Worm (Caenorhabditis elegans) whole organism, mixed stage, embryonic: Measurements from ENCODE around the gene ddb-1.

ENCODE experiments used
- M03D4.4 ChIP-seq: sonication (generic microtip); optimal IDR thresholded peaks from 2 replicates; lab custom pipeline; 2017; ENCODE audit warnings: mild to moderate bottlenecking, missing genetic modification characterization, missing compliant biosample characterization
- bed-3 ChIP-seq: fragments of 200-800 bp; sonication (Bioruptor generic); optimal IDR thresholded peaks from 3 replicates; lab custom pipeline; 2018; ENCODE audit warnings: mild to moderate bottlenecking, missing genetic modification characterization, moderate library complexity, missing compliant biosample characterization
- blmp-1 ChIP-seq: fragments of 150-350 bp; optimal IDR thresholded peaks from 2 replicates; lab custom pipeline; 2014; ENCODE audit warnings: missing biosample characterization, missing genetic modification characterization
- ceh-39 ChIP-seq: fragments of 150-350 bp; optimal IDR thresholded peaks from 2 replicates; lab custom pipeline; 2014; ENCODE audit warnings: missing biosample characterization, missing genetic modification characterization
- ceh-43 ChIP-seq: fragments of 200-800 bp; sonication (Bioruptor generic); optimal IDR thresholded peaks from 2 replicates; lab custom pipeline; 2018; ENCODE audit warnings: mild to moderate bottlenecking, missing genetic modification characterization, moderate library complexity, missing compliant biosample characterization
- ceh-83 ChIP-seq: fragments of 200-800 bp; sonication (Bioruptor generic); optimal IDR thresholded peaks from 2 replicates; lab custom pipeline; 2018; ENCODE audit warnings: mild to moderate bottlenecking, missing genetic modification characterization, missing compliant biosample characterization
- ces-1 ChIP-seq: fragments of 150-350 bp; optimal IDR thresholded peaks from 2 replicates; lab custom pipeline; 2014; ENCODE audit warnings: missing biosample characterization, missing genetic modification reagents, missing genetic modification characterization
- cnd-1 ChIP-seq: fragments of 200-800 bp; sonication (Bioruptor generic); optimal IDR thresholded peaks from 2 replicates; lab custom pipeline; 2018; ENCODE audit warnings: mild to moderate bottlenecking, missing genetic modification characterization, missing compliant biosample characterization
- drap-1 ChIP-seq: fragments of 200-800 bp; sonication (Bioruptor generic); optimal IDR thresholded peaks from 3 replicates; lab custom pipeline; 2018; ENCODE audit warnings: mild to moderate bottlenecking, missing genetic modification characterization, missing compliant biosample characterization
- elt-1 ChIP-seq: sonication (generic microtip); optimal IDR thresholded peaks from 2 replicates; lab custom pipeline; 2017; ENCODE audit warnings: missing genetic modification characterization, mild to moderate bottlenecking, missing compliant biosample characterization, antibody characterized with exemption, moderate library complexity, borderline replicate concordance; ENCODE audit not compliant: insufficient read depth
- flh-1 ChIP-seq: fragments of 200-800 bp; sonication (Bioruptor generic); optimal IDR thresholded peaks from 2 replicates; lab custom pipeline; 2018; ENCODE audit warnings: mild to moderate bottlenecking, missing genetic modification characterization, moderate library complexity, missing compliant biosample characterization
- ham-2 ChIP-seq: fragments of 200-800 bp; sonication (Bioruptor generic); optimal IDR thresholded peaks from 2 replicates; lab custom pipeline; 2018; ENCODE audit warnings: mild to moderate bottlenecking, missing genetic modification characterization, missing compliant biosample characterization
- hlh-1 ChIP-seq: fragments of 150-350 bp; optimal IDR thresholded peaks from 2 replicates; lab custom pipeline; 2014; ENCODE audit warnings: missing biosample characterization, missing genetic modification reagents, missing genetic modification characterization
- lin-13 ChIP-seq: fragments of 150-350 bp; optimal IDR thresholded peaks from 2 replicates; lab custom pipeline; 2014; ENCODE audit warnings: missing biosample characterization, missing genetic modification characterization
- lin-32 ChIP-seq: fragments of 200-800 bp; sonication (Bioruptor generic); optimal IDR thresholded peaks from 2 replicates; lab custom pipeline; 2018; ENCODE audit warnings: mild to moderate bottlenecking, missing genetic modification characterization, missing compliant biosample characterization
- lsy-2 ChIP-seq: fragments of 150-350 bp; optimal IDR thresholded peaks from 2 replicates; lab custom pipeline; 2014; ENCODE audit warnings: missing biosample characterization, missing genetic modification characterization
- mab-5 ChIP-seq: fragments of 150-350 bp; optimal IDR thresholded peaks from 2 replicates; lab custom pipeline; 2014; ENCODE audit warnings: missing biosample characterization, missing genetic modification characterization
- mep-1 ChIP-seq: fragments of 150-350 bp; optimal IDR thresholded peaks from 2 replicates; lab custom pipeline; 2017; ENCODE audit warnings: missing biosample characterization, missing genetic modification reagents, missing genetic modification characterization, inconsistent platforms
- mls-2 ChIP-seq: sonication (generic microtip); optimal IDR thresholded peaks from 2 replicates; lab custom pipeline; 2016; ENCODE audit warnings: mild to moderate bottlenecking, missing genetic modification characterization, moderate library complexity, missing compliant biosample characterization
- nhr-12 ChIP-seq: fragments of 150-350 bp; optimal IDR thresholded peaks from 2 replicates; lab custom pipeline; 2014; ENCODE audit warnings: missing biosample characterization, missing genetic modification characterization
- nhr-2 ChIP-seq: fragments of 150-350 bp; optimal IDR thresholded peaks from 2 replicates; lab custom pipeline; 2014; ENCODE audit warnings: missing biosample characterization, missing genetic modification characterization
- nhr-237 ChIP-seq: fragments of 150-350 bp; optimal IDR thresholded peaks from 2 replicates; lab custom pipeline; 2014; ENCODE audit warnings: missing biosample characterization, missing genetic modification characterization
- nhr-28 ChIP-seq: fragments of 150-350 bp; optimal IDR thresholded peaks from 2 replicates; lab custom pipeline; 2014; ENCODE audit warnings: missing biosample characterization, missing genetic modification characterization
- pha-4 ChIP-seq: fragments of 150-350 bp; optimal IDR thresholded peaks from 2 replicates; lab custom pipeline; 2018; ENCODE audit warnings: missing biosample characterization, missing genetic modification reagents, missing genetic modification characterization
- sem-2 ChIP-seq: fragments of 200-800 bp; sonication (Bioruptor generic); optimal IDR thresholded peaks from 2 replicates; lab custom pipeline; 2018; ENCODE audit warnings: mild to moderate bottlenecking, missing genetic modification characterization, missing compliant biosample characterization
- snpc-4 ChIP-seq: fragments of 150-350 bp; optimal IDR thresholded peaks from 2 replicates; lab custom pipeline; 2014; ENCODE audit warnings: missing biosample characterization, missing genetic modification characterization
- sptf-1 ChIP-seq: sonication (generic microtip); optimal IDR thresholded peaks from 2 replicates; lab custom pipeline; 2017; ENCODE audit warnings: mild to moderate bottlenecking, missing genetic modification characterization, moderate library complexity, missing compliant biosample characterization
- tbx-8 ChIP-seq: fragments of 200-800 bp; sonication (Bioruptor generic); optimal IDR thresholded peaks from 2 replicates; lab custom pipeline; 2018; ENCODE audit warnings: mild to moderate bottlenecking, missing genetic modification characterization, moderate library complexity, missing compliant biosample characterization
- unc-120 ChIP-seq: sonication (generic microtip); optimal IDR thresholded peaks from 2 replicates; lab custom pipeline; 2017; ENCODE audit warnings: missing genetic modification characterization, missing compliant biosample characterization; ENCODE audit not compliant: poor library complexity, severe bottlenecking
- unc-39 ChIP-seq: fragments of 150-350 bp; optimal IDR thresholded peaks from 2 replicates; lab custom pipeline; 2014; ENCODE audit warnings: missing biosample characterization, missing genetic modification characterization
- unc-62 ChIP-seq: fragments of 150-350 bp; optimal IDR thresholded peaks from 2 replicates; lab custom pipeline; 2014; ENCODE audit warnings: missing biosample characterization, missing genetic modification reagents, missing genetic modification characterization
- zip-8 ChIP-seq: fragments of 150-350 bp; optimal IDR thresholded peaks from 2 replicates; lab custom pipeline; 2014; ENCODE audit warnings: missing biosample characterization, missing genetic modification characterization
- ztf-11 ChIP-seq: fragments of 150-350 bp; optimal IDR thresholded peaks from 2 replicates; lab custom pipeline; 2014; ENCODE audit warnings: missing biosample characterization, missing genetic modification characterization

ddb-1 gene

ce11 chrIV:12157915-12158314, 37.0 kb upstream of the ddb-1 start:
- TF ChIP-seq zip-8, result no peak
- TF ChIP-seq lin-13 (tag; lab: Kevin White, UChicago), result no peak
- no peak for TF ChIP-seq lsy-2 (tag; lab: Kevin White, UChicago)
- no peak for TF ChIP-seq sptf-1
- TF ChIP-seq lin-32, result peak; percentile 61
- no peak for TF ChIP-seq nhr-12 (tag; lab: Kevin White, UChicago)
- peak; percentile 35 for TF ChIP-seq ceh-39
- TF ChIP-seq ceh-43 (GFP tag; lab: Kevin White, UChicago), result no peak
- no peak for TF ChIP-seq mep-1 (tag; lab: Kevin White, UChicago)
- no peak for TF ChIP-seq unc-39 (tag; lab: Kevin White, UChicago)
- TF ChIP-seq bed-3 (GFP tag; lab: Kevin White, UChicago), result no peak
- peak; percentile 59 for TF ChIP-seq nhr-2 (tag; lab: Kevin White, UChicago)
- TF ChIP-seq ztf-11 (tag; lab: Kevin White, UChicago), result no peak
- TF ChIP-seq blmp-1 (tag; lab: Kevin White, UChicago), result no peak
- no peak for TF ChIP-seq nhr-28 (tag; lab: Kevin White, UChicago)
- no peak for TF ChIP-seq unc-62
- no peak for TF ChIP-seq sem-2 (GFP tag; lab: Kevin White, UChicago)
- TF ChIP-seq mab-5 (tag; lab: Kevin White, UChicago), result no peak
- no peak for TF ChIP-seq unc-120 (tag; lab: Kevin White, UChicago)
- TF ChIP-seq flh-1 (GFP tag; lab: Kevin White, UChicago), result no peak
- TF ChIP-seq nhr-237 (tag; lab: Kevin White, UChicago), result no peak
- TF ChIP-seq ceh-83 (GFP tag; lab: Kevin White, UChicago), result no peak
- no peak for TF ChIP-seq drap-1 (GFP tag; lab: Kevin White, UChicago)
- TF ChIP-seq hlh-1 (tag; lab: Kevin White, UChicago), result no peak
- no peak for TF ChIP-seq elt-1
- peak; percentile 70 for TF ChIP-seq cnd-1
- TF ChIP-seq ham-2, result peak; percentile 78

ce11 chrIV:12156642-12157233, 35.8 kb upstream of the ddb-1 start, which contains the start of gene eri-12:
TSS of gene eri-12 (plus strand) at chrIV:12156838.
- peak; percentile 73 for TF ChIP-seq unc-62
- no peak for TF ChIP-seq bed-3 (GFP tag; lab: Kevin White, UChicago)
- TF ChIP-seq, all 35 proteins: peak for 1

DNA sequence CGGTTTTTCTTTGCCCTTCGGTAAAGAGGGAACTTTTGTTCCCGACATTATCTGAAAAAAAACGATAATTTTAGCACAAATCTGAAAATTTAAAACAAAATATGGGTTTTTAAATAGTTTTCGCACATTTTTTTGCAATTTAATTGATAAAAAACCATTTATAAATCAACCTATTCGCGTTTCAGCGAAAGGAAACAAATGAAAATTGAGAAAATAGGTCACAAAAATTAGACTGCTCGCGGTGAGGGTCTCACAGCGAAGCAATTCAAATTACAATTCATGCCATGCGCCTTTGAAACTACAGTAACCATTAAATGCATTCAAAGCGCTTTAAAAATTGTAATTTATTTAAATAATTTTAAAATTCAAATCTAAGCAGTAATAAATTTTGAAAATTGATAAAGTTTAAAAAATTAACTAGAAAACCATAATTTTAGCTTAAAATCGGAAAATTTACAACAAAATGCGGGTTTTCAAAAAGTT, 33.3 kb upstream of the ddb-1 start, which contains the start of gene B0001.7:
Gene B0001.7 (minus strand): TSS at position 51 of the 483 bp plus-strand sequence.
- TF ChIP-seq ham-2 (no peak), unc-62 (no peak), nhr-12 (tag; lab: Kevin White, UChicago) (no peak)

- TF ChIP-seq nhr-12 (tag; lab: Kevin White, UChicago), result no peak
- no peak for TF ChIP-seq ceh-43 (GFP tag; lab: Kevin White, UChicago)
- no peak for TF ChIP-seq tbx-8
- no peak for TF ChIP-seq ceh-83 (GFP tag; lab: Kevin White, UChicago)
- TF ChIP-seq snpc-4, result no peak
- TF ChIP-seq mls-2 (tag; lab: Kevin White, UChicago), result no peak
- TF ChIP-seq bed-3 (GFP tag; lab: Kevin White, UChicago), result no peak
- TF ChIP-seq pha-4 (tag; lab: Kevin White, UChicago), result no peak
- TF ChIP-seq ham-2, result no peak
- TF ChIP-seq mab-5 (tag; lab: Kevin White, UChicago), result no peak
- no peak for TF ChIP-seq unc-62
- TF ChIP-seq cnd-1, result no peak
- TF ChIP-seq ceh-39, result no peak
- no peak for TF ChIP-seq lin-13 (tag; lab: Kevin White, UChicago)
- TF ChIP-seq drap-1 (GFP tag; lab: Kevin White, UChicago), result no peak
- TF ChIP-seq sem-2 (GFP tag; lab: Kevin White, UChicago), result no peak
- no peak for TF ChIP-seq lin-32
- TF ChIP-seq M03D4.4 (tag; lab: Kevin White, UChicago), result no peak
- no peak for TF ChIP-seq ces-1 (GFP tag; lab: Kevin White, UChicago)
- no peak for TF ChIP-seq hlh-1 (tag; lab: Kevin White, UChicago)
Observed at ce11 chrIV:12150877-12151276, 29.9 kb upstream of the ddb-1 start, which contains the start of gene B0001.2. TSS of gene B0001.2 (minus strand) at chrIV:12150977.
